Worm (Caenorhabditis elegans): Measurements from ENCODE around the gene C07A4.3.

Gene C07A4.3

DNA sequence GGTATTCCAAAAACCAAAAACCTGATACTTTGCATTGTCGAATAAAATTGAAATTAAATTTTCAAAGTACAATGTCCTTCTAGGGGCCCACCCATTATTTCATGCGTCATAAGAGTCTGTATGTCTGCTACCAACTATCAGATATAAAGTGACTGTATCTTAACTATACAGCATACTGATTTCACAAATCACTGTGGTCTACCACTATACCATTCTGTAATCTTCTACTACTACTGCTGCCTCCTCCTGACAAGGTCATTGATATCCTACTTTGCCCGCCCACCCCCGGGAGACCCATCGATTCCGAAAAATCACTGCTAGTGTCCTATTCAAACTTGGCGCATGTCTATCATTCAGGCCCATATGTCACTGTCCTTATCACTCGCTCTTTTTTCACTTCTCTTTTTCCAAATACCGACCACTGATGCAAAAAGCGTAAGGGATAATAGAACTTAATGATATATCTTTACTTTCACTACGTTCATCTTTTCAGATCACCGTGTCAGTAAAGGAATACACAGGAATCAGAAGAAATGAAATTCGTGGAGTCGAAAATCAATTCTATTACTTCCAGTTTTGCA lies 2.7 kb upstream of the C07A4.3 start, which contains the start of gene C07A4.2:
TSS of gene C07A4.2 (plus strand) at position 195 of the 581 bp plus-strand sequence.
- TF ChIP-seq sptf-2 (GFP tag; optimal IDR thresholded peaks at IDR 0.05) (no peak), chd-7 (tag; optimal IDR thresholded peaks at IDR 0.05) (no peak), B0035.1 (tag; optimal IDR thresholded peaks at IDR 0.05) (no peak), lag-1 (GFP tag; IDR thresholded peaks at IDR 0.05) (no peak), repo-1 (tag; optimal IDR thresholded peaks at IDR 0.05) (no peak), akir-1 (GFP tag; optimal IDR thresholded peaks at IDR 0.05) (no peak), F55B11.4 (tag; optimal IDR thresholded peaks at IDR 0.05; ENCODE audit: borderline replicate concordance, insufficient read depth) (no peak), hrde-1 (tag; optimal IDR thresholded peaks at IDR 0.05; ENCODE audit: borderline replicate concordance) (no peak), egrh-3 (GFP tag; IDR thresholded peaks at IDR 0.05) (no peak), ztf-6 (GFP tag; IDR thresholded peaks at IDR 0.05) (no peak), F37B4.10 (GFP tag; IDR thresholded peaks at IDR 0.05) (no peak), ccch-3 (GFP tag; optimal IDR thresholded peaks at IDR 0.05) (no peak)

ce11 chrX:10176295-10176694 lies 1.5 kb downstream of the C07A4.3 start, which contains the start of gene ncs-4:
Gene ncs-4 (plus strand): TSS chrX:10176521.
- TF ChIP-seq K11D2.4 (GFP tag; IDR thresholded peaks at IDR 0.05) (no peak), madf-6 (GFP tag; IDR thresholded peaks at IDR 0.05) (no peak), hmg-1.2 (GFP tag; IDR thresholded peaks at IDR 0.05) (no peak), mel-28 (tag; optimal IDR thresholded peaks at IDR 0.05; ENCODE audit: borderline replicate concordance) (no peak), snpc-3.4 (tag; optimal IDR thresholded peaks at IDR 0.05) (no peak), xnd-1 (tag; optimal IDR thresholded peaks at IDR 0.05) (no peak), hlh-26 (GFP tag; conservative IDR thresholded peaks at IDR 0.05) (no peak), snpc-4 (GFP tag; optimal IDR thresholded peaks at IDR 0.05) (no peak), snpc-4 (tag; optimal IDR thresholded peaks at IDR 0.05) (no peak), lsl-1 (GFP tag; optimal IDR thresholded peaks at IDR 0.05) (no peak), Y95B8A.8 (GFP tag; IDR thresholded peaks at IDR 0.05) (no peak), nhr-27 (tag; optimal IDR thresholded peaks at IDR 0.05) (no peak), F37B4.10 (GFP tag; IDR thresholded peaks at IDR 0.05) (no peak), athp-1 (tag; optimal IDR thresholded peaks at IDR 0.05) (no peak), ceh-100 (GFP tag; IDR thresholded peaks at IDR 0.05) (no peak), ceh-58 (GFP tag; IDR thresholded peaks at IDR 0.05) (no peak), akir-1 (GFP tag; optimal IDR thresholded peaks at IDR 0.05) (no peak), lin-54 (GFP tag; optimal IDR thresholded peaks at IDR 0.05) (no peak), lin-40 (tag; optimal IDR thresholded peaks at IDR 0.05) (no peak), sdz-38 (tag; optimal IDR thresholded peaks at IDR 0.05) (no peak), ztf-22 (GFP tag; optimal IDR thresholded peaks at IDR 0.05) (no peak)

DNA sequence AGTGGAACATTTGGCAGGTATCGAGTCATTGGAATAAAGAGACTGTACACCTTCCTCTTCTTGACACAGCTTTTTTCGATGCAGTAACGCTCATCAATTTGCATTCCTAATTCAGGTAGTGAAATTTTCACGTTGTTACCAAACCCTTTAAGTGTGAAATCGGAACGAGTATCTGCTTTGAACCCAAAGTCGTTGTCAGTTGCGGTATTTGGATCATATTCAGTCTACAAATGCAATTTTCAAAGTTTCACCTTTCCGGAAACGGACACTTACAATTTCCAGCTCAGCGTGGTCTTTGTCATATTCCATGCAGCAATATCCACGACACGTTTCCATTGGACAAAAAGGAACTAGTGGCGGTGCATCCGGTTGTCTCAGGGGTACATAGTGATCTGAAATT lies 7.8 kb downstream of the C07A4.3 start:
- TF ChIP-seq Y53G8AR.9 (GFP tag; conservative IDR thresholded peaks at IDR 0.05) (0 out of 2 replicates have a peak, but pooled peaks have one; percentile 27), ztf-28 (GFP tag; IDR thresholded peaks at IDR 0.05) (no peak), ceh-79 (tag; optimal IDR thresholded peaks at IDR 0.05) (no peak)

DNA sequence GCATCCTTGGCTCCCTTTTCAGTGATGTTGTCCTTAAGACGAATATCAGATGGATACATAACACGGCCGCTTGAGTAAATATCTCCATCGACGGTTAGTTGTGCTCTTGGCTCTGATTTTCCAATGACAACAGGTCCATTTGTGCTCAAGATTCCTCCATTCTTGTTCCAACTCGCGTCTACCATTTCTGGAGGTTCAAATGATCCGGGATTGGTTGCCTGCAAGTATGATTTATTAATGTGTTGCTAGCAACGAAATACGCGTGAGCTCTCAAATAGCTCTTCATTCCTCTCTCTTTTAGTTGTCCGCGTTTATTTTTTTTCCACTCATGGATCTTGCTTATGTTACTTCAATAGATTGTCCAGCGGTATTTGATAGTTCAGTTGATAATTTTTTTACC lies 8.9 kb downstream of the C07A4.3 start, which contains the start of gene arrd-28:
TSS of gene arrd-28 (plus strand) at position 301 of the 400 bp plus-strand sequence.
- TF ChIP-seq F33H1.4 (GFP tag; IDR thresholded peaks at IDR 0.05) = no peak
